Worm (Caenorhabditis elegans) whole organism, midembryonic: Measurements from ENCODE around the gene fbxb-74.

Experiments
- T22C8.4 ChIP-seq: fragments of 200-800 bp; sonication (Bioruptor generic); IDR thresholded peaks from 2 replicates; pipeline ENCODE4 v1.3.6; 2022; ENCODE audit warnings: missing genetic modification characterization, missing compliant biosample characterization
- cog-1 ChIP-seq: sonication (generic microtip); optimal IDR thresholded peaks from 2 replicates; lab custom pipeline; 2016; ENCODE audit warnings: missing genetic modification characterization, missing compliant biosample characterization
- flt-1 ChIP-seq: fragments of 200-800 bp; sonication (Bioruptor generic); IDR thresholded peaks from 2 replicates; pipeline ENCODE4 v1.3.6; 2022; ENCODE audit warnings: missing genetic modification characterization, missing compliant biosample characterization
- klf-2 ChIP-seq: fragments of 200-800 bp; sonication (Bioruptor generic); conservative IDR thresholded peaks from 2 replicates; pipeline ENCODE4 v1.3.6; 2022; ENCODE audit warnings: missing genetic modification reagents, missing genetic modification characterization, missing compliant biosample characterization
- med-1 ChIP-seq: sonication (generic microtip); optimal IDR thresholded peaks from 2 replicates; lab custom pipeline; 2017; ENCODE audit warnings: missing genetic modification characterization, mild to moderate bottlenecking, missing compliant biosample characterization, antibody characterized with exemption, missing genetic modification reagents; ENCODE audit not compliant: insufficient read depth
- ref-1 ChIP-seq: fragments of 200-800 bp; sonication (Bioruptor generic); conservative IDR thresholded peaks from 2 replicates; pipeline ENCODE4 v1.3.6; 2022; ENCODE audit warnings: missing genetic modification reagents, missing genetic modification characterization, missing compliant biosample characterization
- tab-1 ChIP-seq: fragments of 200-800 bp; sonication (Bioruptor generic); IDR thresholded peaks from 2 replicates; pipeline ENCODE4 v1.3.6; 2022; ENCODE audit warnings: missing genetic modification characterization, missing compliant biosample characterization
- ztf-23 ChIP-seq: fragments of 200-800 bp; sonication (Bioruptor generic); IDR thresholded peaks from 2 replicates; pipeline ENCODE4 v1.3.6; 2022; ENCODE audit warnings: missing genetic modification reagents, missing genetic modification characterization, missing compliant biosample characterization
- ztf-29 ChIP-seq: fragments of 200-800 bp; sonication (Bioruptor generic); IDR thresholded peaks from 2 replicates; pipeline ENCODE4 v1.3.6; 2022; ENCODE audit warnings: missing genetic modification reagents, missing genetic modification characterization, missing compliant biosample characterization

The fbxb-74 gene

ce11 chrIV:4459342-4459741, 20.3 kb upstream of the fbxb-74 start:
- no peak for TF ChIP-seq flt-1 (GFP tag; lab: Robert Waterston, UW)
- no peak for TF ChIP-seq ztf-29
- no peak for TF ChIP-seq tab-1 (GFP tag; lab: Robert Waterston, UW)
- TF ChIP-seq klf-2 = no peak
- no peak for TF ChIP-seq T22C8.4 (GFP tag; lab: Robert Waterston, UW)
- no peak for TF ChIP-seq med-1 (GFP tag; lab: Kevin White, UChicago)
- TF ChIP-seq ztf-23 (GFP tag; lab: Robert Waterston, UW) = no peak
- no peak for TF ChIP-seq cog-1 (tag; lab: Kevin White, UChicago)
- TF ChIP-seq ref-1 (GFP tag; lab: Robert Waterston, UW) = no peak

DNA sequence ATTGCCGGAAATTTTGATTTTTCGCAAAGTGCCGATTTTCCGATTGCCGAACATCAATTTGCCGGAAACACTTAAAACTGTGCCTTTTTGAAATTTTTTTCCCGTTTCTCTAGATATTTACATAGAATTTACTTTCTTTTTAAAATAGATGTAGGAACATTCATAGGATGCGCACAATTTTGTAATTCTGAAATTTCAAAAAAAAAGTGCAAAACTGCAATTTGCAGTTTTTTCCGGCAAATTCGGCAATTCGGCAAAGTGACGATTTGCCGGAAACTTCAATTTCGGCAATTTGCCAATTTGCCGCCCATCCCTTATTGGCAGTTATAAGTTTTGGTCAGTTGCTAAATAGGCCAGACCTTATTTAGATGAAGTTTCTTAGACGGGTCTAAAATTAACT, 17.6 kb upstream of the fbxb-74 start:
- no peak for TF ChIP-seq ztf-29
- no peak for TF ChIP-seq ztf-23 (GFP tag; lab: Robert Waterston, UW)
- TF ChIP-seq flt-1 (GFP tag; lab: Robert Waterston, UW) = no peak
- no peak for TF ChIP-seq cog-1 (tag; lab: Kevin White, UChicago)
- TF ChIP-seq tab-1 (GFP tag; lab: Robert Waterston, UW) = no peak
- TF ChIP-seq ref-1 (GFP tag; lab: Robert Waterston, UW) = no peak
- TF ChIP-seq klf-2 = no peak
- no peak for TF ChIP-seq med-1 (GFP tag; lab: Kevin White, UChicago)
- no peak for TF ChIP-seq T22C8.4 (GFP tag; lab: Robert Waterston, UW)

DNA sequence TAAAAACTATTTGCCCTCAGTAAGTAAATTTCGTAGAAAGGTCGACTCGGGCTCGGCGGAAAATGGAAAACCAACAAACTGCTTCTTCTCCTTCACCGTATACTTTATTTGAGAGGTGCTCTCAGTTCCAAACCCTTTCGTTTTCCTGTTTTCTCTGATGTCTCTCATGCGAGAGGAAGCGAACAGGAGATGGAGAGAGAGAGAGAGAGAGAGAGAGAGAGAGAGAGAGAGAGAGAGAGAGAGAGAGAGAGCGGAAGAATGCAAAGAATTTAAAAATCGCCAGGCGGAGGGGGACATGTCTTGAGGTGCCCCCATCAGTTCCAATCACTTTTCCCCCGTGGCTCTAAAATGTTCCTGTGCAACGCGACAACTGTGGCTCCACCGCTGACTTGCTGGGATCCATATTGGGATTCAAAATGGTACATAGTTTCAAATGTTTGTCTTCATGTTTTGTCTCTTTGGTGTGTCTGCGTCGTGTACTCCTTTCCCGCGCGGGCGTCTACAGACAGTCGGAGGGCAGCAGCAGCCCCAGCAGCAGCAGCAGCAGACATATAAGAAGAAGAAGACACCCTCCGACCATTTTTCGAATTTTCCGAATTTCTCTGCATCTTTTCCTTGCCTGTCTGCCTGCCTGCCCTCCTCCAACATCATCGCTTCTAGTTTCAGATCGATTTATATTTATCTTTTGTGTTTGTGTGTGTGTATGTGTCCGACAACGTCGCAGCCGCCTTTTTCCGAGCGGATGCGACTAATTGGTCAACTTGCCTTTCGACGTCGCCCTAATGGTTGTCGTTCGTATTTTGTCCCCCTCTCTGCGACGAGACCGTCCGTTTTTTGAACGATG, 15.5 kb upstream of the fbxb-74 start, which contains the start of gene R08C7.11:
Gene R08C7.11, minus strand, starts transcription at position 608 of the 844 bp plus-strand sequence.
- TF ChIP-seq T22C8.4 (GFP tag; lab: Robert Waterston, UW) = no peak
- TF ChIP-seq ztf-29 = no peak
- TF ChIP-seq med-1 (GFP tag; lab: Kevin White, UChicago) = no peak
- TF ChIP-seq cog-1 (tag; lab: Kevin White, UChicago) = peak; percentile 19
- no peak for TF ChIP-seq ztf-23 (GFP tag; lab: Robert Waterston, UW)
- TF ChIP-seq tab-1 (GFP tag; lab: Robert Waterston, UW) = no peak
- TF ChIP-seq flt-1 (GFP tag; lab: Robert Waterston, UW) = 0 out of 2 replicates have a peak, but pooled peaks have one; percentile 13
- TF ChIP-seq ref-1 (GFP tag; lab: Robert Waterston, UW) = no peak
- 0 out of 2 replicates have a peak, but pooled peaks have one; percentile 42 for TF ChIP-seq klf-2

- TF ChIP-seq ztf-29 (no peak), ztf-23 (GFP tag; lab: Robert Waterston, UW) (no peak), ref-1 (GFP tag; lab: Robert Waterston, UW) (no peak), T22C8.4 (GFP tag; lab: Robert Waterston, UW) (no peak), flt-1 (GFP tag; lab: Robert Waterston, UW) (no peak), med-1 (GFP tag; lab: Kevin White, UChicago) (no peak), cog-1 (tag; lab: Kevin White, UChicago) (no peak), klf-2 (no peak), tab-1 (GFP tag; lab: Robert Waterston, UW) (no peak)
Measured at ce11 chrIV:4451576-4451975, 12.5 kb upstream of the fbxb-74 start, which contains the start of gene R08C7.1. Gene R08C7.1 (plus strand): TSS chrIV:4451876.

DNA sequence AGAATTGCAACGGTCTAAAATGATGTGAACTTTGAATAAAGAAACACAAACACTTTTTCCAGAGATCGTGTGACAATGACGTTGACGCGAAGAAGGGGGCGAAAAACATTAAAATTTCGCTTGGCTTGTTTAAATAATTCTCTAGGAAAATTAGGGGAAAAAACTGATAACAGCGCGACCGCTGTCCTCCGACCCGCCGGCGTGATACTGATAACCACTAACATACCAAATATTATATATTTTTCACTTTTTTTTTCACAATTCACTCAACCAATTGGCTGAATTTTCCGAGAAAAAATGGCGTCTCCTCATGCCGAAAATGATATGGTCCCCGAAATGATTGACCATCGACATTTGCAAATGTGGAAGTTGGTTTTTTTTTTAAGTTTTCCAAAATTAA, 10.8 kb upstream of the fbxb-74 start:
- no peak for TF ChIP-seq ztf-23 (GFP tag; lab: Robert Waterston, UW)
- TF ChIP-seq T22C8.4 (GFP tag; lab: Robert Waterston, UW) = no peak
- TF ChIP-seq ref-1 (GFP tag; lab: Robert Waterston, UW) = no peak
- no peak for TF ChIP-seq tab-1 (GFP tag; lab: Robert Waterston, UW)
- no peak for TF ChIP-seq cog-1 (tag; lab: Kevin White, UChicago)
- TF ChIP-seq med-1 (GFP tag; lab: Kevin White, UChicago) = no peak
- TF ChIP-seq klf-2 = no peak
- no peak for TF ChIP-seq ztf-29
- TF ChIP-seq flt-1 (GFP tag; lab: Robert Waterston, UW) = no peak

DNA sequence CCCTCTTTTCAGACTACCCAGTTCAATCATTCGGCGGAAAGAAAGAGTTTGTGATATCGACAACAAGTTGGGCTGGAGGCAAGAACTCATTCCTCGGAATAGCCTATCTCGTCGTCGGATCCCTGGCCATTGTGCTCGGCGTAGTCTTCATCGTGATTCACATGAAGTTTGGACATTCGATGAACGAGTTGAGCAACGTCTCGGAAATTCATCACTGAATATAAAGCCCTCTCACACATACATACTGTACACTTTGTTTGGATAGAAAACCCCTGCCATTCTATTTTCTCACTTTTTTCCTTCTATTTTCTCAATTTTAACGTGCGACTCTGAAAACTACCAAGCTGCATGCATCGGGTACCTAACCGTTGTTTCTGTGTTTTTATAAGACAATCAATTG, 10.3 kb upstream of the fbxb-74 start, which contains the start of gene R08C7.12:
Gene R08C7.12, plus strand, starts transcription at position 301 of the 400 bp plus-strand sequence.
- TF ChIP-seq med-1 (GFP tag; lab: Kevin White, UChicago) (no peak), klf-2 (no peak), cog-1 (tag; lab: Kevin White, UChicago) (no peak)

ce11 chrIV:4448343-4448742, 9.3 kb upstream of the fbxb-74 start:
- TF ChIP-seq ref-1 (GFP tag; lab: Robert Waterston, UW) (no peak), med-1 (GFP tag; lab: Kevin White, UChicago) (no peak), T22C8.4 (GFP tag; lab: Robert Waterston, UW) (no peak), ztf-29 (no peak), klf-2 (no peak), cog-1 (tag; lab: Kevin White, UChicago) (no peak), flt-1 (GFP tag; lab: Robert Waterston, UW) (no peak), ztf-23 (GFP tag; lab: Robert Waterston, UW) (no peak), tab-1 (GFP tag; lab: Robert Waterston, UW) (no peak)

DNA sequence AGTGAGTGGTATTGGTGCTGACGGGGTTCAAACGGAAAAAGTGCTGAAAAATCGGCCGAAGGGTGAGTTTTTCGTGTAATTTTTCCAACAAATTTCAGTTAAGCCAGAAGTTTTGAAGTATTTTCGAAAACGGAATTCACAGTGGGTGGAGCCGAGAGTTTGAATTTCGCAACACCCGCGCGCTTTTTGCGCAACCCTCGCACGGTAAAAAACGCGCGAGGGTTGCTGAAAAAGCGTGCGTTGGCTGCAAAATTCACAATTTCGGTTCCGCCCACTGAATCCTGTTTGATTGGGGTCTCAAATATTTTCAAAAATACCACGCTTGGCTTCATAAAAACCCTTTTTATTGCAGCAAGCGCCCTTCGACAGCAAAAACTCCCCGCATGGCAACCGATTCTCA, 8.3 kb upstream of the fbxb-74 start:
- TF ChIP-seq klf-2 = no peak

- TF ChIP-seq T22C8.4 (GFP tag; lab: Robert Waterston, UW) (0 out of 2 replicates have a peak, but pooled peaks have one; percentile 1), flt-1 (GFP tag; lab: Robert Waterston, UW) (no peak)
Measured at ce11 chrIV:4447284-4447366, 8.0 kb upstream of the fbxb-74 start, which contains the start of gene chat-1. Gene chat-1 (plus strand): TSS chrIV:4447331.

ce11 chrIV:4446884-4447283, 7.8 kb upstream of the fbxb-74 start:
- peak; percentile 82 for TF ChIP-seq T22C8.4 (GFP tag; lab: Robert Waterston, UW)
- TF ChIP-seq tab-1 (GFP tag; lab: Robert Waterston, UW) = no peak
